Fruit fly (Drosophila melanogaster) whole organism, embryonic: ENCODE measurements around the gene CG41128.

ENCODE experiments used
- BEAF-32 ChIP-seq: fragments of 200-800 bp; sonication (Bioruptor generic); optimal IDR thresholded peaks from 3 replicates; lab custom pipeline; 2017; ENCODE audit warnings: missing biosample characterization, missing genetic modification characterization, mild to moderate bottlenecking, moderate library complexity, missing genetic modification reagents
- CG1024 ChIP-seq: fragments of 200-800 bp; sonication (Bioruptor generic); IDR thresholded peaks from 2 replicates; pipeline ENCODE4 v1.3.6; 2022; ENCODE audit warnings: missing biosample characterization, missing genetic modification characterization
- CG10321 ChIP-seq: fragments of 200-800 bp; sonication (Bioruptor generic); IDR thresholded peaks from 2 replicates; pipeline ENCODE4 v1.3.6; 2022; ENCODE audit warnings: missing biosample characterization, missing genetic modification characterization
- CG10431 ChIP-seq: fragments of 200-800 bp; sonication (Bioruptor generic); optimal IDR thresholded peaks from 3 replicates; lab custom pipeline; 2018; ENCODE audit warnings: missing biosample characterization, mild to moderate bottlenecking, missing genetic modification characterization
- CG12219 ChIP-seq: fragments of 200-800 bp; sonication (Bioruptor generic); optimal IDR thresholded peaks from 3 replicates; lab custom pipeline; 2018; ENCODE audit warnings: missing biosample characterization, mild to moderate bottlenecking, missing genetic modification characterization
- CG12236 ChIP-seq: fragments of 200-800 bp; sonication (Bioruptor generic); optimal IDR thresholded peaks from 2 replicates; lab custom pipeline; 2016; ENCODE audit warnings: missing biosample characterization, missing genetic modification characterization
- CG13424 ChIP-seq: fragments of 200-800 bp; sonication (Bioruptor generic); optimal IDR thresholded peaks from 2 replicates; lab custom pipeline; 2019; ENCODE audit warnings: missing biosample characterization, mild to moderate bottlenecking, missing genetic modification characterization, moderate library complexity
- CG1647 ChIP-seq: fragments of 200-800 bp; sonication (Bioruptor generic); optimal IDR thresholded peaks from 3 replicates; lab custom pipeline; 2016; ENCODE audit warnings: missing biosample characterization, missing genetic modification characterization
- CG17385 ChIP-seq: fragments of 200-800 bp; sonication (Bioruptor generic); optimal IDR thresholded peaks from 3 replicates; lab custom pipeline; 2018; ENCODE audit warnings: missing biosample characterization, mild to moderate bottlenecking, missing genetic modification characterization
- CG18476 ChIP-seq: fragments of 200-800 bp; sonication (Bioruptor generic); optimal IDR thresholded peaks from 2 replicates; lab custom pipeline; 2016; ENCODE audit warnings: missing biosample characterization, mild to moderate bottlenecking, missing genetic modification characterization
- CG18764 ChIP-seq: fragments of 200-800 bp; sonication (Bioruptor generic); optimal IDR thresholded peaks from 3 replicates; lab custom pipeline; 2016; ENCODE audit warnings: missing biosample characterization, missing genetic modification characterization
- CG3281 ChIP-seq: fragments of 200-800 bp; sonication (Bioruptor generic); optimal IDR thresholded peaks from 3 replicates; lab custom pipeline; 2017; ENCODE audit warnings: missing biosample characterization, mild to moderate bottlenecking, missing genetic modification characterization
- CG3407 ChIP-seq: fragments of 200-800 bp; sonication (Bioruptor generic); optimal IDR thresholded peaks from 2 replicates; lab custom pipeline; 2018; ENCODE audit warnings: missing biosample characterization, mild to moderate bottlenecking, missing genetic modification characterization
- CG3847 ChIP-seq: fragments of 200-800 bp; sonication (Bioruptor generic); IDR thresholded peaks from 2 replicates; pipeline ENCODE4 v1.3.6; 2022; ENCODE audit warnings: missing biosample characterization, missing genetic modification characterization
- CG3995 ChIP-seq: fragments of 200-800 bp; sonication (Bioruptor generic); optimal IDR thresholded peaks from 3 replicates; lab custom pipeline; 2016; ENCODE audit warnings: missing biosample characterization, missing genetic modification characterization
- CG5180 ChIP-seq: fragments of 200-800 bp; sonication (Bioruptor generic); optimal IDR thresholded peaks from 3 replicates; lab custom pipeline; 2017; ENCODE audit warnings: missing biosample characterization, missing genetic modification characterization, mild to moderate bottlenecking, moderate library complexity, missing genetic modification reagents
- CG6175 ChIP-seq: fragments of 200-800 bp; sonication (Bioruptor generic); IDR thresholded peaks from 3 replicates; pipeline ENCODE4 v1.3.6; 2022; ENCODE audit warnings: missing biosample characterization, missing genetic modification characterization
- CG6813 ChIP-seq: fragments of 200-800 bp; sonication (Bioruptor generic); optimal IDR thresholded peaks from 2 replicates; lab custom pipeline; 2017; ENCODE audit warnings: missing biosample characterization, missing genetic modification characterization, mild to moderate bottlenecking, moderate library complexity, missing genetic modification reagents
- CG7987 ChIP-seq: fragments of 200-800 bp; sonication (Bioruptor generic); optimal IDR thresholded peaks from 2 replicates; lab custom pipeline; 2018; ENCODE audit warnings: missing biosample characterization, mild to moderate bottlenecking, missing genetic modification characterization, moderate library complexity
- CG9797 ChIP-seq: fragments of 200-800 bp; sonication (Bioruptor generic); optimal IDR thresholded peaks from 3 replicates; lab custom pipeline; 2018; ENCODE audit warnings: missing biosample characterization, mild to moderate bottlenecking, missing genetic modification characterization
- CG9876 ChIP-seq: fragments of 200-800 bp; sonication (Bioruptor generic); optimal IDR thresholded peaks from 2 replicates; lab custom pipeline; 2016; ENCODE audit warnings: missing biosample characterization, missing genetic modification characterization
- D ChIP-seq, 2 experiments: fragments of 200-800 bp in 1 of 2; fragments of >200 bp in 1 of 2; sonication (Bioruptor generic) in 1 of 2; optimal IDR thresholded peaks; 2 replicates in 1 of 2; 3 replicates in 1 of 2; lab custom pipeline; 2017; ENCODE audit warnings: mild to moderate bottlenecking in 1 of 2, missing biosample characterization in 1 of 2, missing genetic modification characterization in 1 of 2, missing genetic modification reagents in 1 of 2
- Dip3 ChIP-seq: fragments of 200-800 bp; sonication (Bioruptor generic); optimal IDR thresholded peaks from 3 replicates; lab custom pipeline; 2016; ENCODE audit warnings: missing biosample characterization, missing genetic modification characterization
- Doc3 ChIP-seq: fragments of 200-800 bp; sonication (Bioruptor generic); IDR thresholded peaks from 3 replicates; pipeline ENCODE4 v1.3.6; 2022; ENCODE audit warnings: missing biosample characterization, missing genetic modification characterization; ENCODE audit not compliant: partially characterized antibody
- Drgx ChIP-seq: fragments of 200-800 bp; sonication (Bioruptor generic); IDR thresholded peaks from 2 replicates; pipeline ENCODE4 v1.3.6; 2022; ENCODE audit warnings: missing biosample characterization, missing genetic modification characterization
- E2f2 ChIP-seq: fragments of 200-800 bp; sonication (Bioruptor generic); IDR thresholded peaks from 2 replicates; pipeline ENCODE4 v1.3.6; 2022; ENCODE audit warnings: missing biosample characterization, missing genetic modification characterization
- Hey ChIP-seq: fragments of 200-800 bp; sonication (Bioruptor generic); optimal IDR thresholded peaks from 3 replicates; lab custom pipeline; 2018; ENCODE audit warnings: missing biosample characterization, mild to moderate bottlenecking, missing genetic modification characterization
- HmgZ ChIP-seq: fragments of 200-800 bp; sonication (Bioruptor generic); optimal IDR thresholded peaks from 2 replicates; lab custom pipeline; 2018; ENCODE audit warnings: missing biosample characterization, mild to moderate bottlenecking, missing genetic modification characterization
- Hmr ChIP-seq: fragments of 200-800 bp; sonication (Bioruptor generic); optimal IDR thresholded peaks from 3 replicates; lab custom pipeline; 2017; ENCODE audit warnings: mild to moderate bottlenecking, missing biosample characterization, missing genetic modification reagents, missing genetic modification characterization
- Lhr ChIP-seq: fragments of 200-800 bp; sonication (Bioruptor generic); optimal IDR thresholded peaks from 3 replicates; lab custom pipeline; 2017; ENCODE audit warnings: mild to moderate bottlenecking, missing biosample characterization, missing genetic modification reagents, missing genetic modification characterization
- NC2α ChIP-seq: fragments of 200-800 bp; sonication (Bioruptor generic); optimal IDR thresholded peaks from 2 replicates; lab custom pipeline; 2016; ENCODE audit warnings: missing biosample characterization, missing genetic modification characterization
- NFAT ChIP-seq: fragments of 200-800 bp; sonication (Bioruptor generic); IDR thresholded peaks from 2 replicates; pipeline ENCODE4 v1.3.6; 2022; ENCODE audit warnings: missing biosample characterization, missing genetic modification characterization
- Sin3A ChIP-seq: fragments of >200 bp; optimal IDR thresholded peaks from 2 replicates; lab custom pipeline; 2018
- YL-1 ChIP-seq: fragments of 200-800 bp; sonication (Bioruptor generic); optimal IDR thresholded peaks from 3 replicates; lab custom pipeline; 2017; ENCODE audit warnings: missing biosample characterization, mild to moderate bottlenecking, missing genetic modification characterization
- aop ChIP-seq: fragments of 200-800 bp; sonication (Bioruptor generic); IDR thresholded peaks from 2 replicates; pipeline ENCODE4 v1.3.6; 2022; ENCODE audit warnings: missing biosample characterization, missing genetic modification characterization
- chm ChIP-seq: fragments of 200-800 bp; sonication (Bioruptor generic); IDR thresholded peaks from 2 replicates; pipeline ENCODE4 v1.3.6; 2022; ENCODE audit warnings: missing biosample characterization, missing genetic modification characterization
- crc ChIP-seq: fragments of 200-800 bp; sonication (Bioruptor generic); optimal IDR thresholded peaks from 2 replicates; lab custom pipeline; 2016; ENCODE audit warnings: missing biosample characterization, missing genetic modification characterization
- da ChIP-seq: fragments of 200-800 bp; sonication (Bioruptor generic); optimal IDR thresholded peaks from 2 replicates; lab custom pipeline; 2016; ENCODE audit warnings: missing biosample characterization, missing genetic modification characterization
- danr ChIP-seq: fragments of 200-800 bp; sonication (Bioruptor generic); IDR thresholded peaks from 2 replicates; pipeline ENCODE4 v1.3.6; 2022; ENCODE audit warnings: missing biosample characterization, missing genetic modification characterization
- dmrt99B ChIP-seq: fragments of 200-800 bp; sonication (Bioruptor generic); optimal IDR thresholded peaks from 2 replicates; lab custom pipeline; 2018; ENCODE audit warnings: missing biosample characterization, mild to moderate bottlenecking, missing genetic modification characterization, moderate library complexity
- ewg ChIP-seq: fragments of 200-800 bp; sonication (Bioruptor generic); optimal IDR thresholded peaks from 3 replicates; lab custom pipeline; 2017; ENCODE audit warnings: mild to moderate bottlenecking, missing biosample characterization, missing genetic modification reagents, missing genetic modification characterization
- grau ChIP-seq: fragments of 200-800 bp; optimal IDR thresholded peaks from 3 replicates; lab custom pipeline; 2019; ENCODE audit warnings: missing biosample characterization, mild to moderate bottlenecking, missing genetic modification characterization, moderate library complexity
- jigr1 ChIP-seq: fragments of 200-800 bp; sonication (Bioruptor generic); IDR thresholded peaks from 3 replicates; pipeline ENCODE4 v1.3.6; 2022; ENCODE audit warnings: missing biosample characterization, missing genetic modification characterization
- nerfin-2 ChIP-seq: fragments of 200-800 bp; sonication (Bioruptor generic); IDR thresholded peaks from 2 replicates; pipeline ENCODE4 v1.3.6; 2022; ENCODE audit warnings: missing biosample characterization, missing genetic modification characterization; ENCODE audit not compliant: partially characterized antibody
- nmo ChIP-seq: fragments of 200-800 bp; sonication (Bioruptor generic); optimal IDR thresholded peaks from 2 replicates; lab custom pipeline; 2018; ENCODE audit warnings: missing biosample characterization, mild to moderate bottlenecking, missing genetic modification characterization, moderate library complexity
- odd ChIP-seq: fragments of 200-800 bp; sonication (Bioruptor generic); optimal IDR thresholded peaks from 2 replicates; lab custom pipeline; 2017; ENCODE audit warnings: missing biosample characterization, mild to moderate bottlenecking, missing genetic modification characterization
- repo ChIP-seq: fragments of 200-800 bp; sonication (Bioruptor generic); optimal IDR thresholded peaks from 2 replicates; lab custom pipeline; 2016; ENCODE audit warnings: missing biosample characterization, missing genetic modification characterization
- rib ChIP-seq: fragments of 200-800 bp; sonication (Bioruptor generic); IDR thresholded peaks from 2 replicates; pipeline ENCODE4 v1.3.6; 2022; ENCODE audit warnings: missing biosample characterization, missing genetic modification characterization
- row ChIP-seq: fragments of 200-800 bp; sonication (Bioruptor generic); IDR thresholded peaks from 3 replicates; pipeline ENCODE4 v1.3.6; 2022; ENCODE audit warnings: missing biosample characterization, missing genetic modification characterization
- tin ChIP-seq: fragments of 200-800 bp; sonication (Bioruptor generic); optimal IDR thresholded peaks from 3 replicates; lab custom pipeline; 2016; ENCODE audit warnings: missing biosample characterization, missing genetic modification characterization
- trh ChIP-seq: fragments of 200-800 bp; sonication (Bioruptor generic); optimal IDR thresholded peaks from 2 replicates; lab custom pipeline; 2016; ENCODE audit warnings: missing biosample characterization, missing genetic modification characterization
- vfl ChIP-seq: fragments of 200-800 bp; sonication (Bioruptor generic); optimal IDR thresholded peaks from 2 replicates; lab custom pipeline; 2016; ENCODE audit warnings: missing biosample characterization, missing genetic modification characterization

Gene CG41128

dm6 chr3R:3733936-3734335 is 16.2 kb upstream of the CG41128 start:
- TF ChIP-seq CG12219 (GFP tag; lab: Kevin White, UChicago) (no peak), CG3281 (GFP tag; lab: Kevin White, UChicago) (no peak), CG9876 (GFP tag; lab: Kevin White, UChicago) (no peak), HmgZ (no peak), aop (GFP tag; lab: Robert Waterston, UW) (no peak), CG1647 (GFP tag; lab: Kevin White, UChicago) (no peak), tin (GFP tag; lab: Kevin White, UChicago) (no peak), ewg (no peak), chm (GFP tag; lab: Robert Waterston, UW) (no peak), dmrt99B (tag; lab: Kevin White, UChicago) (no peak), CG18476 (GFP tag; lab: Kevin White, UChicago) (no peak), Dip3 (GFP tag; lab: Kevin White, UChicago) (no peak), CG18764 (no peak), BEAF-32 (GFP tag; lab: Kevin White, UChicago) (peak; percentile 41), YL-1 (GFP tag; lab: Kevin White, UChicago) (no peak), CG5180 (GFP tag; lab: Kevin White, UChicago) (no peak), Drgx (GFP tag; lab: Robert Waterston, UW) (no peak), Doc3 (GFP tag; lab: Robert Waterston, UW) (no peak), vfl (GFP tag; lab: Kevin White, UChicago) (no peak), crc (GFP tag; lab: Kevin White, UChicago) (no peak), E2f2 (GFP tag; lab: Robert Waterston, UW) (no peak), CG13424 (no peak), Lhr (GFP tag; lab: Kevin White, UChicago) (peak; percentile 86), CG6175 (GFP tag; lab: Robert Waterston, UW) (no peak), row (peak; percentile 27; the same call in 2 of the 3 replicates), CG7987 (GFP tag; lab: Kevin White, UChicago) (no peak), CG3995 (GFP tag; lab: Kevin White, UChicago) (no peak), nerfin-2 (GFP tag; lab: Robert Waterston, UW) (no peak), da (GFP tag; lab: Kevin White, UChicago) (no peak), CG1024 (peak; percentile 69), NC2α (GFP tag; lab: Kevin White, UChicago) (no peak), jigr1 (GFP tag; lab: Robert Waterston, UW) (no peak), NFAT (GFP tag; lab: Robert Waterston, UW) (no peak), Hey (tag; lab: Kevin White, UChicago) (no peak), nmo (no peak), CG12236 (GFP tag; lab: Kevin White, UChicago) (no peak), CG10321 (GFP tag; lab: Robert Waterston, UW) (no peak), CG3847 (GFP tag; lab: Robert Waterston, UW) (no peak), CG10431 (no peak), trh (no peak), D (optimal IDR thresholded peaks at IDR 0.05; lab: Kevin White, UChicago) (no peak), D (GFP tag; optimal IDR thresholded peaks at IDR 0.05; lab: Kevin White, UChicago) (no peak), rib (no peak), odd (GFP tag; lab: Kevin White, UChicago) (no peak), CG3407 (GFP tag; lab: Kevin White, UChicago) (no peak), Sin3A (lab: Kevin White, UChicago) (no peak), CG6813 (GFP tag; lab: Kevin White, UChicago) (no peak), repo (GFP tag; lab: Kevin White, UChicago) (no peak), CG9797 (GFP tag; lab: Kevin White, UChicago) (no peak), danr (no peak), grau (no peak), Hmr (no peak), CG17385 (GFP tag; lab: Kevin White, UChicago) (peak; percentile 50)
